Fruit fly (Drosophila melanogaster) whole organism, embryonic: ENCODE measurements around the gene CG42841.

ENCODE experiments used
- BtbVII ChIP-seq: fragments of 200-800 bp; sonication (Bioruptor generic); optimal IDR thresholded peaks from 3 replicates; lab custom pipeline; 2017; ENCODE audit warnings: missing biosample characterization, mild to moderate bottlenecking, missing genetic modification characterization
- CG10959 ChIP-seq: fragments of 200-800 bp; sonication (Bioruptor generic); IDR thresholded peaks from 2 replicates; pipeline ENCODE4 v1.3.6; 2022; ENCODE audit warnings: missing biosample characterization, missing genetic modification characterization
- CG10979 ChIP-seq: fragments of 200-800 bp; sonication (Bioruptor generic); optimal IDR thresholded peaks from 2 replicates; lab custom pipeline; 2018; ENCODE audit warnings: missing biosample characterization, mild to moderate bottlenecking, missing genetic modification characterization, moderate library complexity
- CG12104 ChIP-seq: fragments of 200-800 bp; sonication (Bioruptor generic); optimal IDR thresholded peaks from 3 replicates; lab custom pipeline; 2016; ENCODE audit warnings: missing biosample characterization, missing genetic modification characterization
- CG14050 ChIP-seq: fragments of 200-800 bp; sonication (Bioruptor generic); IDR thresholded peaks from 3 replicates; pipeline ENCODE4 v1.3.6; 2022; ENCODE audit warnings: missing biosample characterization, missing genetic modification characterization
- CG15269 ChIP-seq: fragments of 200-800 bp; sonication (Bioruptor generic); optimal IDR thresholded peaks from 2 replicates; lab custom pipeline; 2018; ENCODE audit warnings: missing biosample characterization, mild to moderate bottlenecking, missing genetic modification characterization, moderate library complexity
- CG15479 ChIP-seq: fragments of 200-800 bp; sonication (Bioruptor generic); optimal IDR thresholded peaks from 3 replicates; lab custom pipeline; 2019; ENCODE audit warnings: missing biosample characterization, mild to moderate bottlenecking, missing genetic modification characterization, moderate library complexity
- CG1647 ChIP-seq: fragments of 200-800 bp; sonication (Bioruptor generic); optimal IDR thresholded peaks from 3 replicates; lab custom pipeline; 2016; ENCODE audit warnings: missing biosample characterization, missing genetic modification characterization
- CG31388 ChIP-seq: fragments of 200-800 bp; sonication (Bioruptor generic); optimal IDR thresholded peaks from 2 replicates; lab custom pipeline; 2016; ENCODE audit warnings: missing biosample characterization, missing genetic modification characterization
- CG3281 ChIP-seq: fragments of 200-800 bp; sonication (Bioruptor generic); optimal IDR thresholded peaks from 3 replicates; lab custom pipeline; 2017; ENCODE audit warnings: missing biosample characterization, mild to moderate bottlenecking, missing genetic modification characterization
- CG33557 ChIP-seq: fragments of 200-800 bp; sonication (Bioruptor generic); optimal IDR thresholded peaks from 2 replicates; lab custom pipeline; 2019; ENCODE audit warnings: missing biosample characterization, mild to moderate bottlenecking, missing genetic modification characterization, moderate library complexity
- CG34376 ChIP-seq: fragments of 200-800 bp; sonication (Bioruptor generic); optimal IDR thresholded peaks from 2 replicates; lab custom pipeline; 2018; ENCODE audit warnings: missing biosample characterization, mild to moderate bottlenecking, missing genetic modification characterization
- CG34422 ChIP-seq: fragments of 200-800 bp; sonication (Bioruptor generic); IDR thresholded peaks from 3 replicates; pipeline ENCODE4 v1.3.6; 2022; ENCODE audit warnings: missing biosample characterization, missing genetic modification characterization
- CG4730 ChIP-seq: fragments of 200-800 bp; sonication (Bioruptor generic); IDR thresholded peaks from 2 replicates; pipeline ENCODE4 v1.3.6; 2022; ENCODE audit warnings: missing biosample characterization, missing genetic modification characterization
- CHES-1-like ChIP-seq: fragments of 200-800 bp; sonication (Bioruptor generic); optimal IDR thresholded peaks from 2 replicates; lab custom pipeline; 2016; ENCODE audit warnings: missing biosample characterization, missing genetic modification characterization
- D ChIP-seq, 2 experiments: fragments of 200-800 bp in 1 of 2; fragments of >200 bp in 1 of 2; sonication (Bioruptor generic) in 1 of 2; optimal IDR thresholded peaks; 2 replicates in 1 of 2; 3 replicates in 1 of 2; lab custom pipeline; 2017; ENCODE audit warnings: mild to moderate bottlenecking in 1 of 2, missing biosample characterization in 1 of 2, missing genetic modification characterization in 1 of 2, missing genetic modification reagents in 1 of 2
- Doc3 ChIP-seq: fragments of 200-800 bp; sonication (Bioruptor generic); IDR thresholded peaks from 3 replicates; pipeline ENCODE4 v1.3.6; 2022; ENCODE audit warnings: missing biosample characterization, missing genetic modification characterization; ENCODE audit not compliant: partially characterized antibody
- Dp ChIP-seq: fragments of 200-800 bp; sonication (Bioruptor generic); optimal IDR thresholded peaks from 2 replicates; lab custom pipeline; 2018; ENCODE audit warnings: missing biosample characterization, mild to moderate bottlenecking, missing genetic modification characterization, moderate library complexity
- HmgZ ChIP-seq: fragments of 200-800 bp; sonication (Bioruptor generic); optimal IDR thresholded peaks from 2 replicates; lab custom pipeline; 2018; ENCODE audit warnings: missing biosample characterization, mild to moderate bottlenecking, missing genetic modification characterization
- Hr51 ChIP-seq, 2 experiments: fragments of 200-800 bp; sonication (Bioruptor generic); optimal IDR thresholded peaks; 2 replicates in 1 of 2; 3 replicates in 1 of 2; lab custom pipeline; 2016 to 2018; ENCODE audit warnings: missing biosample characterization in 2 of 2, missing genetic modification characterization in 2 of 2, mild to moderate bottlenecking in 1 of 2, moderate library complexity in 1 of 2
- Myb ChIP-seq: fragments of 200-800 bp; sonication (Bioruptor generic); optimal IDR thresholded peaks from 2 replicates; lab custom pipeline; 2016; ENCODE audit warnings: missing biosample characterization, missing genetic modification characterization
- Nf-YC ChIP-seq: fragments of 200-800 bp; optimal IDR thresholded peaks from 3 replicates; lab custom pipeline; 2019; ENCODE audit warnings: missing biosample characterization, mild to moderate bottlenecking, missing genetic modification characterization, moderate library complexity
- Rx ChIP-seq: fragments of 200-800 bp; sonication (Bioruptor generic); IDR thresholded peaks from 2 replicates; pipeline ENCODE4 v1.3.6; 2022; ENCODE audit warnings: missing biosample characterization, missing genetic modification characterization
- Sin3A ChIP-seq: fragments of >200 bp; optimal IDR thresholded peaks from 2 replicates; lab custom pipeline; 2018
- ab ChIP-seq: fragments of 200-800 bp; sonication (Bioruptor generic); optimal IDR thresholded peaks from 2 replicates; lab custom pipeline; 2016; ENCODE audit warnings: missing biosample characterization, missing genetic modification characterization
- ara ChIP-seq: fragments of 200-800 bp; sonication (Bioruptor generic); IDR thresholded peaks from 2 replicates; pipeline ENCODE4 v1.3.6; 2022; ENCODE audit warnings: missing biosample characterization, missing genetic modification characterization
- br ChIP-seq: fragments of >200 bp; optimal IDR thresholded peaks from 2 replicates; lab custom pipeline; 2017
- bsh ChIP-seq, 2 experiments: fragments of 200-800 bp; sonication (Bioruptor generic); optimal IDR thresholded peaks; 2 replicates each; lab custom pipeline; 2017 to 2018; ENCODE audit warnings: mild to moderate bottlenecking in 2 of 2, missing biosample characterization in 2 of 2, missing genetic modification characterization in 2 of 2, moderate library complexity in 1 of 2
- cad ChIP-seq: fragments of >200 bp; optimal IDR thresholded peaks from 2 replicates; lab custom pipeline; 2017; ENCODE audit warnings: missing biosample characterization, missing genetic modification characterization
- chinmo ChIP-seq: fragments of 200-800 bp; sonication (Bioruptor generic); IDR thresholded peaks from 4 replicates; pipeline ENCODE4 v1.3.6; 2022; ENCODE audit warnings: missing biosample characterization, missing genetic modification characterization; ENCODE audit not compliant: partially characterized antibody
- corto ChIP-seq: fragments of 200-800 bp; sonication (Bioruptor generic); optimal IDR thresholded peaks from 2 replicates; lab custom pipeline; 2016; ENCODE audit warnings: missing biosample characterization, mild to moderate bottlenecking, missing genetic modification characterization, moderate library complexity
- emc ChIP-seq: fragments of 200-800 bp; sonication (Bioruptor generic); optimal IDR thresholded peaks from 2 replicates; lab custom pipeline; 2016; ENCODE audit warnings: missing biosample characterization, missing genetic modification characterization
- exex ChIP-seq: fragments of 200-800 bp; sonication (Bioruptor generic); optimal IDR thresholded peaks from 4 replicates; lab custom pipeline; 2018; ENCODE audit warnings: missing biosample characterization, mild to moderate bottlenecking, missing genetic modification characterization, moderate library complexity
- fd102C ChIP-seq: fragments of 200-800 bp; sonication (Bioruptor generic); optimal IDR thresholded peaks from 2 replicates; lab custom pipeline; 2018; ENCODE audit warnings: missing biosample characterization, mild to moderate bottlenecking, missing genetic modification characterization, moderate library complexity
- gcm ChIP-seq: fragments of 200-800 bp; sonication (Bioruptor generic); optimal IDR thresholded peaks from 2 replicates; lab custom pipeline; 2019; ENCODE audit warnings: missing biosample characterization, mild to moderate bottlenecking, missing genetic modification characterization, moderate library complexity
- jing ChIP-seq: fragments of 200-800 bp; sonication (Bioruptor generic); optimal IDR thresholded peaks from 2 replicates; lab custom pipeline; 2018; ENCODE audit warnings: missing biosample characterization, mild to moderate bottlenecking, missing genetic modification characterization
- ken ChIP-seq: fragments of 200-800 bp; sonication (Bioruptor generic); IDR thresholded peaks from 3 replicates; pipeline ENCODE4 v1.3.6; 2022; ENCODE audit warnings: missing biosample characterization, missing genetic modification characterization
- maf-S ChIP-seq: fragments of 200-800 bp; sonication (Bioruptor generic); optimal IDR thresholded peaks from 2 replicates; lab custom pipeline; 2016; ENCODE audit warnings: missing biosample characterization, missing genetic modification characterization
- odd ChIP-seq: fragments of 200-800 bp; sonication (Bioruptor generic); optimal IDR thresholded peaks from 2 replicates; lab custom pipeline; 2017; ENCODE audit warnings: missing biosample characterization, mild to moderate bottlenecking, missing genetic modification characterization
- pho ChIP-seq: fragments of 200-800 bp; sonication (Bioruptor generic); optimal IDR thresholded peaks from 2 replicates; lab custom pipeline; 2016; ENCODE audit warnings: missing biosample characterization, missing genetic modification characterization
- pum ChIP-seq: fragments of 200-800 bp; sonication (Bioruptor generic); optimal IDR thresholded peaks from 2 replicates; lab custom pipeline; 2016; ENCODE audit warnings: missing biosample characterization, missing genetic modification characterization
- pzg ChIP-seq: fragments of 200-800 bp; sonication (Bioruptor generic); optimal IDR thresholded peaks from 3 replicates; lab custom pipeline; 2018; ENCODE audit warnings: missing biosample characterization, mild to moderate bottlenecking, missing genetic modification characterization, moderate library complexity
- sens ChIP-seq: fragments of 200-800 bp; sonication (Bioruptor generic); peaks from one replicate; lab custom pipeline; 2016; ENCODE audit warnings: missing biosample characterization, missing genetic modification characterization
- sens-2 ChIP-seq: fragments of 200-800 bp; sonication (Bioruptor generic); IDR thresholded peaks from 2 replicates; pipeline ENCODE4 v1.3.6; 2022; ENCODE audit warnings: missing biosample characterization, missing genetic modification characterization
- slou ChIP-seq: fragments of 200-800 bp; sonication (Bioruptor generic); optimal IDR thresholded peaks from 3 replicates; lab custom pipeline; 2016; ENCODE audit warnings: missing biosample characterization, missing genetic modification characterization
- slp2 ChIP-seq: fragments of 200-800 bp; sonication (Bioruptor generic); optimal IDR thresholded peaks from 2 replicates; lab custom pipeline; 2016; ENCODE audit warnings: missing biosample characterization, missing genetic modification characterization
- tgo ChIP-seq: fragments of 200-800 bp; sonication (Bioruptor generic); IDR thresholded peaks from 3 replicates; pipeline ENCODE4 v1.3.6; 2022; ENCODE audit warnings: missing biosample characterization, missing genetic modification characterization
- tll ChIP-seq, 2 experiments: fragments of 200-800 bp in 1 of 2; fragments of >200 bp in 1 of 2; sonication (Bioruptor generic) in 1 of 2; optimal IDR thresholded peaks; 2 replicates each; lab custom pipeline; 2017 to 2019; ENCODE audit warnings: missing biosample characterization in 2 of 2, missing genetic modification characterization in 2 of 2, mild to moderate bottlenecking in 1 of 2, moderate library complexity in 1 of 2
- toy ChIP-seq: fragments of 200-800 bp; sonication (Bioruptor generic); IDR thresholded peaks from 2 replicates; pipeline ENCODE4 v1.3.6; 2022; ENCODE audit warnings: missing biosample characterization, missing genetic modification characterization
- trh ChIP-seq: fragments of 200-800 bp; sonication (Bioruptor generic); optimal IDR thresholded peaks from 2 replicates; lab custom pipeline; 2016; ENCODE audit warnings: missing biosample characterization, missing genetic modification characterization
- usp ChIP-seq: fragments of >200 bp; optimal IDR thresholded peaks from 2 replicates; lab custom pipeline; 2017; ENCODE audit warnings: missing biosample characterization, missing genetic modification characterization
- wdn ChIP-seq: fragments of 200-800 bp; sonication (Bioruptor generic); IDR thresholded peaks from 2 replicates; pipeline ENCODE4 v1.3.6; 2022; ENCODE audit warnings: missing biosample characterization, missing genetic modification characterization

The CG42841 gene

dm6 chr3L:1976760-1977159, 28.7 kb downstream of the CG42841 start (continued):
- no peak for TF ChIP-seq pho (GFP tag; lab: Kevin White, UChicago)
- TF ChIP-seq maf-S (GFP tag; lab: Kevin White, UChicago) = no peak
- no peak for TF ChIP-seq Dp (GFP tag; lab: Kevin White, UChicago)
- TF ChIP-seq Doc3 (GFP tag; lab: Robert Waterston, UW) = no peak
- TF ChIP-seq CG14050 (GFP tag; lab: Robert Waterston, UW) = no peak
- TF ChIP-seq CHES-1-like (GFP tag; lab: Kevin White, UChicago) = no peak
- no peak for TF ChIP-seq corto (GFP tag; lab: Kevin White, UChicago)
- peak; percentile 1 for TF ChIP-seq CG1647
- peak in 1 of 2 experiments; percentile 9 for TF ChIP-seq Hr51 (GFP tag; optimal IDR thresholded peaks at IDR 0.05; lab: Kevin White, UChicago)
- TF ChIP-seq CG34422 = no peak
- TF ChIP-seq ab = no peak
- no peak for TF ChIP-seq exex (tag; lab: Kevin White, UChicago)
- TF ChIP-seq sens-2 (GFP tag; lab: Robert Waterston, UW) = no peak
- no peak for TF ChIP-seq CG33557
- no peak for TF ChIP-seq CG10959 (GFP tag; lab: Robert Waterston, UW)
- TF ChIP-seq Nf-YC (tag; lab: Kevin White, UChicago) = no peak
- TF ChIP-seq CG15269 (tag; lab: Kevin White, UChicago) = peak; percentile 23
- TF ChIP-seq br (lab: Kevin White, UChicago) = no peak
- no peak for TF ChIP-seq wdn (GFP tag; lab: Robert Waterston, UW)
- no peak for TF ChIP-seq ken (GFP tag; lab: Robert Waterston, UW)
- TF ChIP-seq usp (GFP tag; lab: Kevin White, UChicago) = no peak
- no peak for TF ChIP-seq Myb
- no peak for TF ChIP-seq bsh (GFP tag; optimal IDR thresholded peaks at IDR 0.05; lab: Kevin White, UChicago)
- no peak for TF ChIP-seq emc (GFP tag; lab: Kevin White, UChicago)
- no peak for TF ChIP-seq CG10979
- no peak for TF ChIP-seq toy (GFP tag; lab: Robert Waterston, UW)
- TF ChIP-seq BtbVII (GFP tag; lab: Kevin White, UChicago) = no peak
- peak; percentile 35; the same call in 1 of the 3 replicates for TF ChIP-seq tgo (GFP tag; lab: Robert Waterston, UW)
- no peak for TF ChIP-seq odd (GFP tag; lab: Kevin White, UChicago)
- TF ChIP-seq CG12104 (GFP tag; lab: Kevin White, UChicago) = no peak
- no peak for TF ChIP-seq CG34376 (GFP tag; lab: Kevin White, UChicago)
- TF ChIP-seq tll (GFP tag; optimal IDR thresholded peaks at IDR 0.05; lab: Kevin White, UChicago) = no peak
- no peak for TF ChIP-seq gcm (GFP tag; lab: Kevin White, UChicago)
- no peak for TF ChIP-seq CG31388 (GFP tag; lab: Kevin White, UChicago)
- no peak for TF ChIP-seq fd102C (GFP tag; lab: Kevin White, UChicago)
- TF ChIP-seq Sin3A (lab: Kevin White, UChicago) = no peak
- TF ChIP-seq CG4730 (GFP tag; lab: Robert Waterston, UW) = no peak
- TF ChIP-seq pum (GFP tag; lab: Kevin White, UChicago) = no peak
- no peak for TF ChIP-seq HmgZ (tag; lab: Kevin White, UChicago)
- TF ChIP-seq D (optimal IDR thresholded peaks at IDR 0.05; lab: Kevin White, UChicago) = no peak
- no peak for TF ChIP-seq D (GFP tag; optimal IDR thresholded peaks at IDR 0.05; lab: Kevin White, UChicago)
- TF ChIP-seq Rx (GFP tag; lab: Robert Waterston, UW) = no peak
- no peak for TF ChIP-seq CG3281
- TF ChIP-seq sens (GFP tag; lab: Kevin White, UChicago) = peak; percentile 22
- TF ChIP-seq chinmo = no peak
- no peak for TF ChIP-seq slou (GFP tag; lab: Kevin White, UChicago)
- no peak for TF ChIP-seq cad (GFP tag; lab: Kevin White, UChicago)
- TF ChIP-seq ara (GFP tag; lab: Robert Waterston, UW) = no peak
- no peak for TF ChIP-seq CG15479
- no peak for TF ChIP-seq slp2 (GFP tag; lab: Kevin White, UChicago)
- no peak for TF ChIP-seq trh (GFP tag; lab: Kevin White, UChicago)
- no peak for TF ChIP-seq pzg (GFP tag; lab: Kevin White, UChicago)
- TF ChIP-seq jing (GFP tag; lab: Kevin White, UChicago) = no peak
